Worm (Caenorhabditis elegans) whole organism, mixed stage, embryonic: Measurements from ENCODE around the gene dlat-1.

ENCODE experiments used
- M03D4.4 ChIP-seq: sonication (generic microtip); optimal IDR thresholded peaks from 2 replicates; lab custom pipeline; 2017; ENCODE audit warnings: mild to moderate bottlenecking, missing genetic modification characterization, missing compliant biosample characterization
- bed-3 ChIP-seq: fragments of 200-800 bp; sonication (Bioruptor generic); optimal IDR thresholded peaks from 3 replicates; lab custom pipeline; 2018; ENCODE audit warnings: mild to moderate bottlenecking, missing genetic modification characterization, moderate library complexity, missing compliant biosample characterization
- blmp-1 ChIP-seq: fragments of 150-350 bp; optimal IDR thresholded peaks from 2 replicates; lab custom pipeline; 2014; ENCODE audit warnings: missing biosample characterization, missing genetic modification characterization
- ceh-39 ChIP-seq: fragments of 150-350 bp; optimal IDR thresholded peaks from 2 replicates; lab custom pipeline; 2014; ENCODE audit warnings: missing biosample characterization, missing genetic modification characterization
- ceh-43 ChIP-seq: fragments of 200-800 bp; sonication (Bioruptor generic); optimal IDR thresholded peaks from 2 replicates; lab custom pipeline; 2018; ENCODE audit warnings: mild to moderate bottlenecking, missing genetic modification characterization, moderate library complexity, missing compliant biosample characterization
- ceh-83 ChIP-seq: fragments of 200-800 bp; sonication (Bioruptor generic); optimal IDR thresholded peaks from 2 replicates; lab custom pipeline; 2018; ENCODE audit warnings: mild to moderate bottlenecking, missing genetic modification characterization, missing compliant biosample characterization
- ces-1 ChIP-seq: fragments of 150-350 bp; optimal IDR thresholded peaks from 2 replicates; lab custom pipeline; 2014; ENCODE audit warnings: missing biosample characterization, missing genetic modification reagents, missing genetic modification characterization
- cnd-1 ChIP-seq: fragments of 200-800 bp; sonication (Bioruptor generic); optimal IDR thresholded peaks from 2 replicates; lab custom pipeline; 2018; ENCODE audit warnings: mild to moderate bottlenecking, missing genetic modification characterization, missing compliant biosample characterization
- drap-1 ChIP-seq: fragments of 200-800 bp; sonication (Bioruptor generic); optimal IDR thresholded peaks from 3 replicates; lab custom pipeline; 2018; ENCODE audit warnings: mild to moderate bottlenecking, missing genetic modification characterization, missing compliant biosample characterization
- elt-1 ChIP-seq: sonication (generic microtip); optimal IDR thresholded peaks from 2 replicates; lab custom pipeline; 2017; ENCODE audit warnings: missing genetic modification characterization, mild to moderate bottlenecking, missing compliant biosample characterization, antibody characterized with exemption, moderate library complexity, borderline replicate concordance; ENCODE audit not compliant: insufficient read depth
- elt-3 ChIP-seq: fragments of 150-350 bp; optimal IDR thresholded peaks from 2 replicates; lab custom pipeline; 2014; ENCODE audit warnings: missing biosample characterization, missing genetic modification characterization
- flh-1 ChIP-seq: fragments of 200-800 bp; sonication (Bioruptor generic); optimal IDR thresholded peaks from 2 replicates; lab custom pipeline; 2018; ENCODE audit warnings: mild to moderate bottlenecking, missing genetic modification characterization, moderate library complexity, missing compliant biosample characterization
- ham-2 ChIP-seq: fragments of 200-800 bp; sonication (Bioruptor generic); optimal IDR thresholded peaks from 2 replicates; lab custom pipeline; 2018; ENCODE audit warnings: mild to moderate bottlenecking, missing genetic modification characterization, missing compliant biosample characterization
- lin-32 ChIP-seq: fragments of 200-800 bp; sonication (Bioruptor generic); optimal IDR thresholded peaks from 2 replicates; lab custom pipeline; 2018; ENCODE audit warnings: mild to moderate bottlenecking, missing genetic modification characterization, missing compliant biosample characterization
- lsy-2 ChIP-seq: fragments of 150-350 bp; optimal IDR thresholded peaks from 2 replicates; lab custom pipeline; 2014; ENCODE audit warnings: missing biosample characterization, missing genetic modification characterization
- mab-5 ChIP-seq: fragments of 150-350 bp; optimal IDR thresholded peaks from 2 replicates; lab custom pipeline; 2014; ENCODE audit warnings: missing biosample characterization, missing genetic modification characterization
- mep-1 ChIP-seq: fragments of 150-350 bp; optimal IDR thresholded peaks from 2 replicates; lab custom pipeline; 2017; ENCODE audit warnings: missing biosample characterization, missing genetic modification reagents, missing genetic modification characterization, inconsistent platforms
- mls-2 ChIP-seq: sonication (generic microtip); optimal IDR thresholded peaks from 2 replicates; lab custom pipeline; 2016; ENCODE audit warnings: mild to moderate bottlenecking, missing genetic modification characterization, moderate library complexity, missing compliant biosample characterization
- nhr-12 ChIP-seq: fragments of 150-350 bp; optimal IDR thresholded peaks from 2 replicates; lab custom pipeline; 2014; ENCODE audit warnings: missing biosample characterization, missing genetic modification characterization
- nhr-2 ChIP-seq: fragments of 150-350 bp; optimal IDR thresholded peaks from 2 replicates; lab custom pipeline; 2014; ENCODE audit warnings: missing biosample characterization, missing genetic modification characterization
- nhr-237 ChIP-seq: fragments of 150-350 bp; optimal IDR thresholded peaks from 2 replicates; lab custom pipeline; 2014; ENCODE audit warnings: missing biosample characterization, missing genetic modification characterization
- nhr-28 ChIP-seq: fragments of 150-350 bp; optimal IDR thresholded peaks from 2 replicates; lab custom pipeline; 2014; ENCODE audit warnings: missing biosample characterization, missing genetic modification characterization
- nhr-76 ChIP-seq: sonication (generic microtip); optimal IDR thresholded peaks from 2 replicates; lab custom pipeline; 2017; ENCODE audit warnings: missing biosample characterization, missing genetic modification characterization
- pha-4 ChIP-seq: fragments of 150-350 bp; optimal IDR thresholded peaks from 2 replicates; lab custom pipeline; 2018; ENCODE audit warnings: missing biosample characterization, missing genetic modification reagents, missing genetic modification characterization
- sem-2 ChIP-seq: fragments of 200-800 bp; sonication (Bioruptor generic); optimal IDR thresholded peaks from 2 replicates; lab custom pipeline; 2018; ENCODE audit warnings: mild to moderate bottlenecking, missing genetic modification characterization, missing compliant biosample characterization
- snpc-4 ChIP-seq: fragments of 150-350 bp; optimal IDR thresholded peaks from 2 replicates; lab custom pipeline; 2014; ENCODE audit warnings: missing biosample characterization, missing genetic modification characterization
- sptf-1 ChIP-seq: sonication (generic microtip); optimal IDR thresholded peaks from 2 replicates; lab custom pipeline; 2017; ENCODE audit warnings: mild to moderate bottlenecking, missing genetic modification characterization, moderate library complexity, missing compliant biosample characterization
- tbx-8 ChIP-seq: fragments of 200-800 bp; sonication (Bioruptor generic); optimal IDR thresholded peaks from 2 replicates; lab custom pipeline; 2018; ENCODE audit warnings: mild to moderate bottlenecking, missing genetic modification characterization, moderate library complexity, missing compliant biosample characterization
- unc-39 ChIP-seq: fragments of 150-350 bp; optimal IDR thresholded peaks from 2 replicates; lab custom pipeline; 2014; ENCODE audit warnings: missing biosample characterization, missing genetic modification characterization
- unc-62 ChIP-seq: fragments of 150-350 bp; optimal IDR thresholded peaks from 2 replicates; lab custom pipeline; 2014; ENCODE audit warnings: missing biosample characterization, missing genetic modification reagents, missing genetic modification characterization
- zip-8 ChIP-seq: fragments of 150-350 bp; optimal IDR thresholded peaks from 2 replicates; lab custom pipeline; 2014; ENCODE audit warnings: missing biosample characterization, missing genetic modification characterization
- ztf-11 ChIP-seq: fragments of 150-350 bp; optimal IDR thresholded peaks from 2 replicates; lab custom pipeline; 2014; ENCODE audit warnings: missing biosample characterization, missing genetic modification characterization

The dlat-1 gene

DNA sequence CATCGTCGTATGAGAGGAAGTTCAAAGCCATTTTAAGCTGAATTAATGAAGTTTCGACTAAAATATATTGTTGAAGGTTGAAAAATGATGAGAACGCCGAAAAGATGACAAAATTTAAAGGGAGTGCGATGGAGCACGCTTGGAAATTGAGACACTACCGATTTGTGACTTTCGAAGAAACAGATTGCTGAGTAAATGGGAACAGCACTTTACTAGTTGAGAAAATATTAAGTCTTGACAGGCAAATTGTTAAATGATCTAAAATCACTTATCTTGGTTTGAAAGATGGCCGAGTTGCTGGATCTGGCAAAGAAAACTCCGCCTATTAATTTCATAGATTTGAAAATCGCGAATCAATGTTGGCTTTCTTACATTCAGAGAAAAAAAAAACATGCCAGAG lies 23.8 kb downstream of the dlat-1 start, which contains the start of gene rpoa-12:
rpoa-12 (minus strand) TSS at position 37 of the 400 bp plus-strand sequence.
- no peak for TF ChIP-seq ham-2 (GFP tag; lab: Kevin White, UChicago)
- peak; percentile 41 for TF ChIP-seq ces-1 (GFP tag; lab: Kevin White, UChicago)
- no peak for TF ChIP-seq elt-1 (tag; lab: Kevin White, UChicago)
- TF ChIP-seq mep-1: peak; percentile 21
- TF ChIP-seq ceh-39 (tag; lab: Kevin White, UChicago): no peak
- peak; percentile 69 for TF ChIP-seq drap-1 (GFP tag; lab: Kevin White, UChicago)
- no peak for TF ChIP-seq nhr-2
- no peak for TF ChIP-seq lsy-2 (tag; lab: Kevin White, UChicago)
- peak; percentile 16 for TF ChIP-seq nhr-237 (tag; lab: Kevin White, UChicago)
- TF ChIP-seq ztf-11 (tag; lab: Kevin White, UChicago): no peak
- TF ChIP-seq, all 35 proteins: peak for 4

DNA sequence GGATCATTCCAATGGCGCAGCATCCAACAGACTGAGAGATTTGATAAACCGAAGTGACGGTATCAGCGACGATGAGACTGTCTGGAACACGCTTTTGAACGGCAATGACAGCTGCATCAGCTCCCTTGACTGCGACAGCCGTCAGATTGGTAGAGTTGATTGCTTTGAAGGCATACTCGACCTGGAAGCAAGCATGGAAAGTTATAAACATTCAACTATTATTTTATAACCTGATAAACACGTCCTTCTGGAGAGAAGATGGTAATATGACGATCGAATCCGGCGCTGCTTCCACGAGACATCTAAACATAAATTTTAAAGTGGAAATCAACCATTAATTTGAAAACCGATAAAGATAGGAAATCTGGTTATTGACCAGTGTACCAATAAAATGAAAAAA lies 24.8 kb downstream of the dlat-1 start, which contains the start of gene pas-1:
pas-1 (minus strand) TSS at position 302 of the 400 bp plus-strand sequence.
- TF ChIP-seq ham-2 (GFP tag; lab: Kevin White, UChicago) (no peak), unc-62 (GFP tag; lab: Kevin White, UChicago) (no peak), ztf-11 (tag; lab: Kevin White, UChicago) (no peak), ceh-83 (GFP tag; lab: Kevin White, UChicago) (no peak), blmp-1 (tag; lab: Kevin White, UChicago) (no peak), nhr-12 (no peak), nhr-237 (tag; lab: Kevin White, UChicago) (no peak), ces-1 (GFP tag; lab: Kevin White, UChicago) (no peak), ceh-43 (no peak), tbx-8 (GFP tag; lab: Kevin White, UChicago) (no peak)
- TF ChIP-seq, all 35 proteins: peak for 0

DNA sequence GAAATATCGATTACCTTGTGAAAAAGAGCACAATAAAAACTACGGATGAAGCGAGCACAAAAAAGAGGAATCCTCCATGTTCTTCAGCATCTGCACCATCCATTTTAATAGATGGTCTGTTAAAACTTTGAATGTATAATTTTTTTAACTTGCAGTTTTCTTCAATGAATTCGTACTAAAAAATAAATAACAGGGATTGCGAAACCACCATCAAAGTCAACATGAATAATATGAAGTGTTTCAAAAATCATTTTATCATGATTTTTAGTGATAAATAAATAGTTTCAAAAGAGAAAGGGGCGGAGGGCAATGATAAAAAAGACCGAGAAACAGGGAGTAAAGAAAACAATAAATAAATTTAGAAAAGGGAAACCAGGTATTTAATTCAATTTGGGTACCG lies 25.8 kb downstream of the dlat-1 start, which contains the start of gene dhs-22:
dhs-22 (minus strand) TSS at position 116 of the 400 bp plus-strand sequence.
- TF ChIP-seq zip-8 (tag; lab: Kevin White, UChicago) (no peak), ztf-11 (tag; lab: Kevin White, UChicago) (no peak), elt-3 (no peak), M03D4.4 (tag; lab: Kevin White, UChicago) (no peak), lsy-2 (tag; lab: Kevin White, UChicago) (no peak), lin-32 (GFP tag; lab: Kevin White, UChicago) (no peak), unc-39 (tag; lab: Kevin White, UChicago) (no peak), sem-2 (GFP tag; lab: Kevin White, UChicago) (no peak), unc-62 (GFP tag; lab: Kevin White, UChicago) (no peak), flh-1 (GFP tag; lab: Kevin White, UChicago) (no peak), ham-2 (GFP tag; lab: Kevin White, UChicago) (no peak), drap-1 (GFP tag; lab: Kevin White, UChicago) (no peak), cnd-1 (tag; lab: Kevin White, UChicago) (no peak), nhr-237 (tag; lab: Kevin White, UChicago) (no peak), snpc-4 (tag; lab: Kevin White, UChicago) (no peak), sptf-1 (tag; lab: Kevin White, UChicago) (no peak), nhr-12 (no peak), ceh-39 (tag; lab: Kevin White, UChicago) (no peak)

DNA sequence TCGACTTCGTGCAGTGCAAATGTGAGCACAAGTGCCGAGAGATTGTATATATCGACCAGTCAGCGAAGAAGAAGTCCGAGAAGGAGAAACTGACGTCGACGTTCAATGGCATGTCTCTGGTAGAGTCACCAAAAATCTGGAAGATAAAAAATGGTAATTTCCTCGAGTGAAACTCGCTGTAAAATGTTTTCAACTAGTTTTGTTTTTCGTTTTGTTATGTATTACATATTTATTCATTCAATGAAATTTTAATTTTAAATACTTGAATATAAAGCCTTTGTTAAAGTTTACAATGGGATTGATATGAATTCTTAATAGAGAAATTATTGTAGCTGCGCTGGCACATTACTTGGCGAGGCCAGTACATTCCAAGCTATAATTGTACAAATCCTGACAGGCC lies 27.2 kb downstream of the dlat-1 start:
- TF ChIP-seq ces-1 (GFP tag; lab: Kevin White, UChicago) (no peak), lin-32 (GFP tag; lab: Kevin White, UChicago) (no peak), zip-8 (tag; lab: Kevin White, UChicago) (no peak), ceh-83 (GFP tag; lab: Kevin White, UChicago) (no peak), mls-2 (no peak), mab-5 (tag; lab: Kevin White, UChicago) (no peak), nhr-12 (no peak), unc-39 (tag; lab: Kevin White, UChicago) (no peak), bed-3 (no peak)
- TF ChIP-seq, all 35 proteins: peak for 0

DNA sequence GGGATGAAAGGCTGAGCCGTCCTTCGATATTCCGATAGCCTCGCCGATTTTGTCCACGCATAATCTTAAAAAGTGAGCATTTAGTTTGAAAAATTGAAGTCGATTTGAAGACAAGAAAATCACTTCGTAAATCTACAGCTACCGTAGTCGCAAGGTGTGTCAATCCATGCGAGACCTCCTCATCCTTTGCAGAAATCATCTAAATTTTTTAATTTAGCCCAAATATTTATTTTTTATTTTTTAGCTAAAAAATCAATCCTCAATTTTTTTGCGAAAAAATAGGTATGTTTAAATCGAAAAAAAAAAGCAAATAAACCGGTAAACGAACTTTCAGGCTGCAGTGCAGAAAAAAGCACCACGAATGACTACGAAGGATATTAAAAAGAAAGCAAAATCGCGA lies 29.4 kb downstream of the dlat-1 start, which contains the start of the genes nxf-2 and set-31:
nxf-2 (minus strand) TSS at position 101 of the 400 bp plus-strand sequence.
set-31 (plus strand) TSS at position 169 of the 400 bp plus-strand sequence.
- TF ChIP-seq unc-39 (tag; lab: Kevin White, UChicago): no peak
- no peak for TF ChIP-seq drap-1 (GFP tag; lab: Kevin White, UChicago)
- TF ChIP-seq zip-8 (tag; lab: Kevin White, UChicago): no peak
- TF ChIP-seq nhr-28 (tag; lab: Kevin White, UChicago): no peak
- no peak for TF ChIP-seq nhr-76 (tag; lab: Kevin White, UChicago)
- TF ChIP-seq pha-4 (tag; lab: Kevin White, UChicago): no peak
- TF ChIP-seq snpc-4 (tag; lab: Kevin White, UChicago): no peak
- TF ChIP-seq nhr-12: no peak
- TF ChIP-seq elt-3: no peak
- no peak for TF ChIP-seq mls-2
- TF ChIP-seq sem-2 (GFP tag; lab: Kevin White, UChicago): no peak
- TF ChIP-seq blmp-1 (tag; lab: Kevin White, UChicago): no peak
- no peak for TF ChIP-seq elt-1 (tag; lab: Kevin White, UChicago)
